Fruit fly (Drosophila melanogaster): ENCODE data around the gene Irbp18.

- no peak for TF ChIP-seq psq (optimal IDR thresholded peaks at IDR 0.05)
- TF ChIP-seq ttk (optimal IDR thresholded peaks at IDR 0.05) = no peak
- no peak for TF ChIP-seq Sin3A (optimal IDR thresholded peaks at IDR 0.05)
Measured at dm6 chr3L:11052760-11053259, 45.2 kb downstream of the Irbp18 start.
